Worm (Caenorhabditis elegans): ENCODE data around the gene fbxa-31.

- no peak for TF ChIP-seq fos-1 (tag; optimal IDR thresholded peaks at IDR 0.05)
- TF ChIP-seq nhr-11 (tag; optimal IDR thresholded peaks at IDR 0.05) = no peak
- TF ChIP-seq nhr-12 (tag; optimal IDR thresholded peaks at IDR 0.05) = no peak
These were observed 37.0 kb upstream of the fbxa-31 start, which contains the start of gene fbxa-79 for ce11 chrIII:1308209-1308608.

Measured in whole organism, L3 larva.